Worm (Caenorhabditis elegans) whole organism, L4 larva: ENCODE results near the gene K09E2.3.

Source experiments
- F10B5.3 ChIP-seq: sonication (generic microtip); optimal IDR thresholded peaks from 2 replicates; lab custom pipeline; 2016; ENCODE audit warnings: mild to moderate bottlenecking, missing genetic modification characterization, missing compliant biosample characterization
- F49E8.2 ChIP-seq: sonication (generic microtip); optimal IDR thresholded peaks from 2 replicates; lab custom pipeline; 2016; ENCODE audit warnings: missing compliant biosample characterization, mild to moderate bottlenecking, missing genetic modification characterization, borderline replicate concordance
- Y48G9A.11 ChIP-seq: fragments of 200-800 bp; sonication (Bioruptor generic); IDR thresholded peaks from 2 replicates; pipeline ENCODE4 v1.3.6; 2022; ENCODE audit warnings: missing genetic modification reagents, missing genetic modification characterization, missing compliant biosample characterization
- Y5F2A.4 ChIP-seq: fragments of 200-800 bp; sonication (Bioruptor generic); optimal IDR thresholded peaks from 2 replicates; lab custom pipeline; 2018; ENCODE audit warnings: mild to moderate bottlenecking, missing genetic modification characterization, missing compliant biosample characterization
- fos-1 ChIP-seq: fragments of 150-350 bp; optimal IDR thresholded peaks from 2 replicates; lab custom pipeline; 2014; ENCODE audit warnings: missing biosample characterization, missing genetic modification characterization
- hlh-11 ChIP-seq: fragments of 200-800 bp; sonication (Bioruptor generic); optimal IDR thresholded peaks from 2 replicates; lab custom pipeline; 2018; ENCODE audit warnings: mild to moderate bottlenecking, missing genetic modification characterization, missing compliant biosample characterization
- hmg-1.1 ChIP-seq: fragments of 200-800 bp; sonication (Bioruptor generic); IDR thresholded peaks from 2 replicates; pipeline ENCODE4 v1.3.6; 2022; ENCODE audit warnings: missing genetic modification reagents, missing genetic modification characterization, missing compliant biosample characterization
- lin-13 ChIP-seq: fragments of 150-350 bp; optimal IDR thresholded peaks from 2 replicates; lab custom pipeline; 2014; ENCODE audit warnings: missing biosample characterization, missing genetic modification reagents, missing genetic modification characterization
- pha-4 ChIP-seq, 2 experiments: fragments of 150-350 bp in 1 of 2; fragments of 200-800 bp in 1 of 2; sonication (Bioruptor generic) in 1 of 2; IDR thresholded peaks in 1 of 2; optimal IDR thresholded peaks in 1 of 2; 2 replicates each; pipeline versions ENCODE4 v1.3.6 to Lab custom; 2014 to 2022; ENCODE audit warnings: missing genetic modification characterization in 2 of 2, missing genetic modification reagents in 2 of 2, missing biosample characterization in 1 of 2, missing compliant biosample characterization in 1 of 2
- snpc-4 ChIP-seq: fragments of 150-350 bp; optimal IDR thresholded peaks from 2 replicates; lab custom pipeline; 2014; ENCODE audit warnings: missing biosample characterization, missing genetic modification characterization
- unc-62 ChIP-seq, 3 experiments: fragments of 150-350 bp in 1 of 3; sonication (generic microtip); optimal IDR thresholded peaks in 2 of 3; peaks in 1 of 3; 1 replicate in 1 of 3; 2 replicates in 2 of 3; lab custom pipeline; 2014 to 2017; ENCODE audit warnings: missing biosample characterization in 3 of 3, missing genetic modification characterization in 3 of 3, missing genetic modification reagents in 3 of 3, missing genotype in 1 of 3

ce11 chrX:8704830-8705229, 31.9 kb downstream of the K09E2.3 start:
- TF ChIP-seq Y48G9A.11 (GFP tag; lab: Robert Waterston, UW): no peak
- TF ChIP-seq fos-1: no peak
- TF ChIP-seq snpc-4 (tag; lab: Kevin White, UChicago): no peak
- TF ChIP-seq lin-13: no peak
- no peak for TF ChIP-seq Y5F2A.4 (GFP tag; lab: Kevin White, UChicago)
- no peak for TF ChIP-seq hmg-1.1
- TF ChIP-seq hlh-11 (tag; lab: Kevin White, UChicago): no peak
- TF ChIP-seq F49E8.2: no peak
- no peak for TF ChIP-seq F10B5.3 (tag; lab: Kevin White, UChicago)
- TF ChIP-seq pha-4 (GFP tag; IDR thresholded peaks at IDR 0.05; lab: Robert Waterston, UW): no peak
- no peak for TF ChIP-seq pha-4 (tag; optimal IDR thresholded peaks at IDR 0.05; lab: Kevin White, UChicago)
- no peak for TF ChIP-seq unc-62 (GFP tag; optimal IDR thresholded peaks at IDR 0.05 in 1 of 2; lab: Kevin White, UChicago)
- TF ChIP-seq unc-62 (tag; optimal IDR thresholded peaks at IDR 0.05; lab: Kevin White, UChicago): no peak
